Worm (Caenorhabditis elegans) whole organism, L4/young adult: ENCODE measurements around the gene F07F6.7.

Experiments
- W03F9.2 ChIP-seq: fragments of 150-350 bp; optimal IDR thresholded peaks from 2 replicates; lab custom pipeline; 2014; ENCODE audit warnings: missing biosample characterization, missing genetic modification characterization
- dao-5 ChIP-seq: sonication (generic microtip); optimal IDR thresholded peaks from 2 replicates; lab custom pipeline; 2016; ENCODE audit warnings: missing genotype, missing genetic modification characterization, moderate library complexity, missing compliant biosample characterization
- him-1 ChIP-seq: sonication (generic microtip); optimal IDR thresholded peaks from 2 replicates; lab custom pipeline; 2016; ENCODE audit warnings: missing genotype, missing genetic modification reagents, missing genetic modification characterization, missing compliant biosample characterization

Gene F07F6.7

ce11 chrII:5446506-5446905, 22.8 kb upstream of the F07F6.7 start, which contains the start of gene nmr-1:
nmr-1 (minus strand) TSS chrII:5446606.
- TF ChIP-seq dao-5 (tag; lab: Kevin White, UChicago) (no peak), him-1 (no peak), W03F9.2 (tag; lab: Kevin White, UChicago) (no peak)

DNA sequence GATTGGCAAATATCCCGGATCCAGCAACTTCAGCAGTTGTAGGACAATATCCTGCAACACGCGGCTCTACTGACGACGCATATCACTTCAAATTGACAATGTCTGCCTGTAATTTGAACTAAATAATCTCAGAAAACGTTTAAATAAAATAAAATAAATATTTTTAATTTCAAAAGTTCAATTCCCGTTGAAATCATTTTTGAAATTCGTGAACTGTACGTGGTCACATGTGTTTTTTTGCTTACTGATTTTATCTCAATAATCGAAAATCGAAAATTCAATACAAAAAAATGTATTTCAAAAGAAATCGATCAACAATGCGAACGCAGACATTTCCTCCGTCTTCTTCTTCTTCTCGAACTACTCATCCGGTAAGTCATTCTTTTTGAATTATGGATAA, 13.9 kb upstream of the F07F6.7 start, which contains the start of gene F07F6.1:
Gene F07F6.1 (plus strand): TSS at position 301 of the 400 bp plus-strand sequence.
- TF ChIP-seq W03F9.2 (tag; lab: Kevin White, UChicago): no peak
- TF ChIP-seq him-1: no peak
- TF ChIP-seq dao-5 (tag; lab: Kevin White, UChicago): no peak

DNA sequence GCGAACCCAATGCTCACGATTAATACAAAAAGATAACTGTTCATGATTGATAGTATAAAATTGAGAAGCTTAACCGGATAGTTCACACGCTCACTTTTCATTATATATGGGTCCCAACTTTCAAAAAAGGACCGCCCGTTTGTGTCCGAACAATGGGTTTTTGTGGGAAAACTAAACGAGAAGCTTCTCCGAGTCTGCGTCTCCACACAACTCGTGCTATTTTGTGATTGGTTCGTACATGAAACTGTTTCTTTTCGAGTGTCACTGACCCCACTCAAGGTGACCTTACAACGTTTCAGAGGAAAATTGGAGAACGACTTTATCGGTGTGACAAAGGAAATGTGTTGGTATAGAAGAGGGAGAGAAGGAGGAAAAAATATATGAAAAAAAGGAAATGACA, 13.2 kb upstream of the F07F6.7 start, which contains the start of gene dct-5:
Gene dct-5 (minus strand): TSS at position 101 of the 400 bp plus-strand sequence.
- TF ChIP-seq dao-5 (tag; lab: Kevin White, UChicago): no peak
- TF ChIP-seq W03F9.2 (tag; lab: Kevin White, UChicago): no peak
- TF ChIP-seq him-1: no peak

- TF ChIP-seq him-1 (no peak), W03F9.2 (tag; lab: Kevin White, UChicago) (no peak), dao-5 (tag; lab: Kevin White, UChicago) (no peak)
Observed at ce11 chrII:5433069-5433468, 9.4 kb upstream of the F07F6.7 start, which contains the start of gene srx-114. srx-114 (minus strand) TSS chrII:5433169.

- peak; percentile 6 for TF ChIP-seq W03F9.2 (tag; lab: Kevin White, UChicago)
- TF ChIP-seq dao-5 (tag; lab: Kevin White, UChicago): no peak
- no peak for TF ChIP-seq him-1
Observed at ce11 chrII:5429522-5430257, 6.0 kb upstream of the F07F6.7 start, which contains the start of the genes F07F6.4 and F07F6.2. F07F6.4 (minus strand) TSS chrII:5429572. F07F6.2 (plus strand) TSS chrII:5430207.

DNA sequence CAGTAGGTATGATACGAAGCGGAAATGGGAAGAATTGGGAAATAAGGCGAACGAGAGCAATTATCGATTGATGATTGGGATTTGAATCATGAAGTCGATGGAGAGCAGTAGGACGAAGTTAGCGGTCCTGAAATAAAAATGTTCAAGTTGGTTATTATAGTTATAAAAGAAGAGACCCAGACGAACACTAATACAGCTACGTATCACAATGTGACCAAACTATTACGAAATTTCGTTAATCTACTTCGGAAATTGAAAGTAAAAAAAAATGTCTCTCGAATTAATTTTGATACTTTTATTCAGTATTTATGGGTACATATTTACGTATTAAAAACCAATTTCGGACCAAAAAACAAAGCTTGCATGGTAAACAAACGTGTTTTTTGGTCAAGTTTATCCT, 2.8 kb upstream of the F07F6.7 start:
- TF ChIP-seq him-1: no peak

ce11 chrII:5426054-5426453, 2.4 kb upstream of the F07F6.7 start:
- no peak for TF ChIP-seq dao-5 (tag; lab: Kevin White, UChicago)
- TF ChIP-seq him-1: no peak
- no peak for TF ChIP-seq W03F9.2 (tag; lab: Kevin White, UChicago)

DNA sequence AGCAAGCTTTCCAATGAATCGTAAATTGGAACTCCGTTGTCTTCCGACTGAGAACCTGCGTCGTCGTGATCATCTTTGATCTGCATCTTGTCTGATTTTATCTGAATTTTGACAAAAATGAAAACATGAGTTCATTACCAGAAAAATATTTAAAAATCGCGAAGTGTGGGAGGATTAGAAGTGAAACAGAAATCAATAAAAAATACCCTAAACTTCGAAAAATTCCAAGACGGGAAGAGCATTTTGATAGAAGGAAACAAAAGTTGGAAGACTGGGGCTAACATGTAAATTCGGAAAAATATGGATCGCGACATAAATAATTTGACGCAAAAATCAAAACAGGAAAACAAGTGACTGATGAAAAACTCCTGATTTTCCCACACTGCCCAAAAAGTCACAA, 2.0 kb upstream of the F07F6.7 start, which contains the start of gene F07F6.8:
Gene F07F6.8 (minus strand): TSS at position 101 of the 400 bp plus-strand sequence.
- no peak for TF ChIP-seq him-1
- no peak for TF ChIP-seq W03F9.2 (tag; lab: Kevin White, UChicago)
- no peak for TF ChIP-seq dao-5 (tag; lab: Kevin White, UChicago)

DNA sequence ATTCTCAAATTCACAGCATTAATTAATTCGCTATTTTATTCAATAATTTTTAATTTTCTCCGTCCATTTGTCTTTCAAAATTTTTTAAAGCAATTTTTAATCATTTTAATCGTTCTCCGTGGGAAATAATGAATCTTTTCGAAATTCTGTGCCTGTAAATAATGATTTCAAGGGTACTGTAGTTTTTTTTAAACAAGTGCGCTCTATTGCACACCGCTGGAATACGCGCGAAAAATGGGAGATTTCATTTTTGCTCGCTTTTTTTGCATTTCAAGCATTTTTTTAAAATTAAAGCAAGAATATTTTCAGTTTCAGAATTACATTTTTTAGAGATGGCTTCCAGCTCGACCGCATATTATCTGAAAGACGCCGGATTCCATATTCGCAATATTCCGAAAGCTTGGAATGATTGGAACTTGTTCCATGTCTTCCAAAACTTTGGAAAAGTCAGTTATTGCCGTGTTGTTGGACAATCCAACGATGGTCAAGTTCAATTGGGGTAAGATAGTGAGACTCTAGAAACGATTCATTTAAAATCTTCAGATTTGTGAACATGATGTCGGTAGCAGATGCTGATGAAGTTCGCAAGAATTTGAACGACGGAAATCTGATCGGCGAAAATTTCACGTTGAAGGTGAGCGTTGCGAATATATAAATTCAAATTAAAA, 2.6 kb downstream of the F07F6.7 start, which contains the start of gene tofu-6:
Gene tofu-6 (plus strand): TSS at position 302 of the 668 bp plus-strand sequence.
- TF ChIP-seq him-1 (no peak), W03F9.2 (tag; lab: Kevin White, UChicago) (no peak), dao-5 (tag; lab: Kevin White, UChicago) (no peak)

DNA sequence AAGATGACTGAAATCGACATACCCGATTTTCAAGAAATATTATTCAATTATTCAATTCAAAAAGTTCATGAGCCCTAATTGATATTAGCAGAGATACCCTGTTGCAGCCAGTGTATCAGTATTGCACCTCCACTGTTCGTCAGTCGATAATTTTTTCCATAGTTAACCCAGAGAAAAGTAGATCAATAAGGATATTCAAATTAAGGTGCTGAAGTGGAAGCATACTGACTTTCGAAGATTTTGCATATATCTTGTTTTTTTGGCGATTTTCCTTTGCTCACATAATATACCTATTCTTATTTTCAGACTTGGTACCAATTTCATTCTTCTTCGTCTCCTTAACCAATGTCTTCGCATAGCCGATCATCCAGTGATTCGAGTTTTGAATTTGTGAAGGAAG, 4.7 kb downstream of the F07F6.7 start, which contains the start of gene EEED8.15:
Gene EEED8.15 (plus strand): TSS at position 301 of the 400 bp plus-strand sequence.
- TF ChIP-seq him-1 (no peak), W03F9.2 (tag; lab: Kevin White, UChicago) (no peak), dao-5 (tag; lab: Kevin White, UChicago) (no peak)

DNA sequence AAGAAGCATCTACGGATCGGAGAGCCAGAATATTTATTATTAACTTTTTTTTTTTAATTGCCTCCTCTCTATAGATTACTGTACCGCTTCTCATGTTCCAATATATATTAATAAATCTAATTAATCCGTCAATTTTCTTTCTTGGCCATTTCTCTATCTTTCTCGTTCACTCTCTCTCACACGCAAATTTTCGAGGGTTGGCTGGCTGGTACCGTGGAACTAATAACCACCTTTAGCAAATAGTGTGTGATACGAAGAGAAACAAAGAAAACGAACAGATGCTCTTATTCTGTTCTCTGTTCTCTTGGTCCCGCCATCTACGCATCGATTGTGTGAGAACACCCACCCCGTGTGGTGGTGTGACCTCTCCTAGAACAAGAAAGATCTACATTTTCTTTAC, 5.3 kb downstream of the F07F6.7 start:
- no peak for TF ChIP-seq W03F9.2 (tag; lab: Kevin White, UChicago)
- no peak for TF ChIP-seq him-1
- TF ChIP-seq dao-5 (tag; lab: Kevin White, UChicago): no peak

- TF ChIP-seq dao-5 (tag; lab: Kevin White, UChicago) (no peak), him-1 (no peak), W03F9.2 (tag; lab: Kevin White, UChicago) (no peak)
Observed at ce11 chrII:5417905-5418304, 5.8 kb downstream of the F07F6.7 start.

DNA sequence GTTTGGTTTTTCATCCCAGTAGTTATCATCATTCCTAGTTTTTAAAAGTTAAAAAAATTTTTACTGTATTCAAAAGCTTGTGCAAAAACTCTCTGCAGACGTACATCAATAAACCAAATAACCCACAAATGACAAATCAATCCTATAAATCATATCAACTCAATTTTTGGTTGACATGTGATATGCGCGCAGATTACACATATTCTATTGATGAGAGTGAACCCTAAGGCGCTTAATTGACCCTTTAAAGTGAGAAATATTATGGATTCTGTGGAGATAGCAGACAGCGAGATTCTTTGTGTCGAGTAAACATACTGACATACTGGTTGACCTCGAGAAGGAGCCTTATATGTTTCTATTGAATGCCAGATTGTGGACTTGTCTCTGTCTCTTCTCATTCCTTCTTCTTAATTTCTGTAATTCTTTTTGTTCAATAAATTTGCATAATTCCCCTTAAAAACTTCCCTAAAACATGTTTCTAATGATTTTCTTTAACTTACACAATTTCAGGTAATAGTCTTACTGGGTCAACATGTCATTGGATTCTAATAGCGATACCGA, 7.4 kb downstream of the F07F6.7 start, which contains the start of gene EEED8.2:
Gene EEED8.2 (plus strand): TSS at position 511 of the 561 bp plus-strand sequence.
- no peak for TF ChIP-seq dao-5 (tag; lab: Kevin White, UChicago)
- no peak for TF ChIP-seq W03F9.2 (tag; lab: Kevin White, UChicago)
- TF ChIP-seq him-1: no peak
